Worm (Caenorhabditis elegans): ENCODE data around the gene T25F10.4.

T25F10.4 gene

DNA sequence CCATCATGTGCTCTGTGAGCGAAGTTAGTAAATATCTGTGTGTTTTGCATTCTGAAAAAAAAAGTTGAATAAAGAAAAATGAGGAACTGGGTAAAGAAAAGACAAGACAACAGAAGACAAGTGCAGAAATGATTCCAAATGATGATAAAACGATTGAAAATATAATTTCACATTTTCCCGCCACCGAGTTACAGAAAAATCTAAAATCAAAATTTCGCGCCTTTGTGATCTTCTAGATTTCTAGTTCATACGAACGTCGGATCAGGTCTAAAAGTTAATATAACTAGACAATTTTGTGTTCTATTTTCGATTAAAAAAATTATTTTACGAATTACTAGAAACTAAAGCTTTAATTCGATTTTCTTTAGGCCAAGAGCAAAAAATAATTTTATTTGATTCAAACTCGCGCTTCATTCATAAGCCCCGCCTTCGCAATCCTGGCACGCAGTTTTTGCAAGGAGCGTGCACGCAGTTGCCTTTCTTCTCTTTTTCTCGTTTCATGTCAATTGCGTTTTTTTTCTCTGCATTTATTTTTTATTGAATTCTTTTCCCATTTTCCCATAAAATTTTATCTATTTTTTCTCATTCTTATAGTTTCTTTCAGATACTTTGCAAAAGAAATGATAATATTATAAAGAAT lies 22.7 kb upstream of the T25F10.4 start, which contains the start of the genes spn-4 and spe-39 (continued):
- TF ChIP-seq tbx-2 (tag; optimal IDR thresholded peaks at IDR 0.05) (peak; percentile 73), unc-98 (GFP tag; IDR thresholded peaks at IDR 0.05) (no peak), egl-27 (tag; optimal IDR thresholded peaks at IDR 0.05) (no peak), efl-1 (optimal IDR thresholded peaks at IDR 0.05) (peak; percentile 71 to 95), efl-1 (GFP tag; optimal IDR thresholded peaks at IDR 0.05 in 1 of 2) (peak; percentile 93 to 99), zip-4 (GFP tag; optimal IDR thresholded peaks at IDR 0.05) (no peak), lin-14 (GFP tag; optimal IDR thresholded peaks at IDR 0.05) (peak; percentile 68), irx-1 (tag; optimal IDR thresholded peaks at IDR 0.05) (peak; percentile 67), blmp-1 (tag; optimal IDR thresholded peaks at IDR 0.05) (peak; percentile 66), pqm-1 (tag; optimal IDR thresholded peaks at IDR 0.05) (no peak), pag-3 (tag; optimal IDR thresholded peaks at IDR 0.05; ENCODE audit: borderline replicate concordance, insufficient read depth) (no peak), ceh-90 (tag; optimal IDR thresholded peaks at IDR 0.05) (peak; percentile 46), lin-13 (GFP tag; optimal IDR thresholded peaks at IDR 0.05) (peak; percentile 80), aly-2 (tag; optimal IDR thresholded peaks at IDR 0.05) (peak; percentile 54), ztf-4 (tag; optimal IDR thresholded peaks at IDR 0.05) (peak; percentile 9), fkh-4 (tag; optimal IDR thresholded peaks at IDR 0.05; ENCODE audit: borderline replicate concordance) (peak; percentile 28), egl-13 (tag; optimal IDR thresholded peaks at IDR 0.05) (peak; percentile 69), nhr-76 (tag; optimal IDR thresholded peaks at IDR 0.05) (peak; percentile 51), grh-1 (GFP tag; IDR thresholded peaks at IDR 0.05) (peak; percentile 35), nhr-237 (tag; optimal IDR thresholded peaks at IDR 0.05) (no peak), lir-3 (tag; optimal IDR thresholded peaks at IDR 0.05; ENCODE audit: poor library complexity) (peak; percentile 67), snpc-4 (tag; optimal IDR thresholded peaks at IDR 0.05) (peak; percentile 88), dsc-1 (tag; optimal IDR thresholded peaks at IDR 0.05) (peak; percentile 84), hpl-2 (GFP tag; optimal IDR thresholded peaks at IDR 0.05) (peak; percentile 81), nhr-71 (tag; optimal IDR thresholded peaks at IDR 0.05) (peak; percentile 86), alr-1 (tag; optimal IDR thresholded peaks at IDR 0.05; ENCODE audit: borderline replicate concordance) (no peak), nhr-77 (tag; optimal IDR thresholded peaks at IDR 0.05) (no peak), ets-5 (GFP tag; IDR thresholded peaks at IDR 0.05) (no peak), ztf-11 (tag; optimal IDR thresholded peaks at IDR 0.05) (peak in 1 of 2 experiments; percentile 72), fkh-8 (tag; optimal IDR thresholded peaks at IDR 0.05) (peak; percentile 29), nhr-20 (tag; optimal IDR thresholded peaks at IDR 0.05) (peak; percentile 84), fos-1 (tag; optimal IDR thresholded peaks at IDR 0.05) (no peak), nhr-12 (tag; optimal IDR thresholded peaks at IDR 0.05) (no peak), snu-23 (GFP tag; optimal IDR thresholded peaks at IDR 0.05) (peak; percentile 84), C34B4.2 (tag; optimal IDR thresholded peaks at IDR 0.05) (no peak), ceh-82 (tag; optimal IDR thresholded peaks at IDR 0.05) (peak; percentile 53 to 76 (median 63)), nhr-19 (GFP tag; conservative IDR thresholded peaks at IDR 0.05) (peak; percentile 73), nhr-47 (tag; optimal IDR thresholded peaks at IDR 0.05) (peak; percentile 87), ama-1 (optimal IDR thresholded peaks at IDR 0.05) (peak; percentile 1), lin-35 (GFP tag; optimal IDR thresholded peaks at IDR 0.05) (peak; percentile 93 to 97), ceh-8 (GFP tag; optimal IDR thresholded peaks at IDR 0.05) (peak; percentile 53), nhr-85 (tag) (peak; percentile 89), C04F5.9 (tag; optimal IDR thresholded peaks at IDR 0.05) (peak; percentile 1)

Data from whole organism, L1 larva.